Worm (Caenorhabditis elegans): Measurements from ENCODE around the gene R05G6.10.
"Not testable (repeated sequence)": the region's sequence is repeated elsewhere in the genome, so short reads cannot be mapped to it uniquely, and the experiment has no call there.

The R05G6.10 gene

ce11 chrIV:7573944-7574343, 31.6 kb upstream of the R05G6.10 start (continued):
- peak; percentile 79 for TF ChIP-seq sma-9 (GFP tag; optimal IDR thresholded peaks at IDR 0.05)
- TF ChIP-seq sma-9 (tag; optimal IDR thresholded peaks at IDR 0.05), result no peak
- TF ChIP-seq unc-62 (GFP tag; optimal IDR thresholded peaks at IDR 0.05), result no peak
- TF ChIP-seq mdl-1 (tag; optimal IDR thresholded peaks at IDR 0.05), result no peak
- TF ChIP-seq nhr-12 (tag; optimal IDR thresholded peaks at IDR 0.05), result no peak
- TF ChIP-seq C34F6.9 (tag; optimal IDR thresholded peaks at IDR 0.05), result peak; percentile 71
- TF ChIP-seq ceh-16 (tag; optimal IDR thresholded peaks at IDR 0.05), result no peak
- peak; percentile 30 for TF ChIP-seq mab-5 (tag; optimal IDR thresholded peaks at IDR 0.05)
- peak; percentile 79 for TF ChIP-seq nhr-21 (tag; optimal IDR thresholded peaks at IDR 0.05)
- peak; percentile 51 for TF ChIP-seq ztf-4 (tag; optimal IDR thresholded peaks at IDR 0.05)
- TF ChIP-seq unc-55 (GFP tag; optimal IDR thresholded peaks at IDR 0.05), result peak; percentile 78
- no peak for TF ChIP-seq peb-1 (tag; optimal IDR thresholded peaks at IDR 0.05)
- no peak for TF ChIP-seq alr-1 (tag; optimal IDR thresholded peaks at IDR 0.05)
- peak; percentile 77 for TF ChIP-seq sma-3 (GFP tag; optimal IDR thresholded peaks at IDR 0.05)
- TF ChIP-seq gmeb-1 (tag; optimal IDR thresholded peaks at IDR 0.05), result peak; percentile 66
- TF ChIP-seq unc-39 (tag; optimal IDR thresholded peaks at IDR 0.05), result no peak
- TF ChIP-seq nhr-77 (tag; optimal IDR thresholded peaks at IDR 0.05), result no peak
- TF ChIP-seq nhr-11 (tag; optimal IDR thresholded peaks at IDR 0.05), result no peak
- no peak for TF ChIP-seq lin-39 (tag; optimal IDR thresholded peaks at IDR 0.05)

- TF ChIP-seq nhr-237 (tag; optimal IDR thresholded peaks at IDR 0.05), result no peak
- no peak for TF ChIP-seq nhr-25 (tag; optimal IDR thresholded peaks at IDR 0.05)
- no peak for TF ChIP-seq lin-39 (tag; optimal IDR thresholded peaks at IDR 0.05)
- no peak for TF ChIP-seq nhr-10 (tag; optimal IDR thresholded peaks at IDR 0.05)
- no peak for TF ChIP-seq sma-9 (GFP tag; optimal IDR thresholded peaks at IDR 0.05)
- no peak for TF ChIP-seq sma-9 (tag; optimal IDR thresholded peaks at IDR 0.05)
- TF ChIP-seq lsy-2 (tag; optimal IDR thresholded peaks at IDR 0.05), result no peak
These were observed 26.3 kb upstream of the R05G6.10 start, which contains the start of gene clec-180 for ce11 chrIV:7568593-7568992. TSS of gene clec-180 (plus strand) at chrIV:7568893.

- no peak for TF ChIP-seq mdl-1 (tag; optimal IDR thresholded peaks at IDR 0.05)
- no peak for TF ChIP-seq lin-11 (tag; optimal IDR thresholded peaks at IDR 0.05)
- TF ChIP-seq elt-1 (tag; optimal IDR thresholded peaks at IDR 0.05), result no peak
- no peak for TF ChIP-seq nhr-23 (tag; optimal IDR thresholded peaks at IDR 0.05)
- no peak for TF ChIP-seq nhr-21 (tag; optimal IDR thresholded peaks at IDR 0.05)
- TF ChIP-seq blmp-1 (tag; optimal IDR thresholded peaks at IDR 0.05; ENCODE audit: insufficient read depth), result no peak
- no peak for TF ChIP-seq C34F6.9 (tag; optimal IDR thresholded peaks at IDR 0.05)
- TF ChIP-seq ztf-4 (tag; optimal IDR thresholded peaks at IDR 0.05), result no peak
- TF ChIP-seq ceh-82 (tag; optimal IDR thresholded peaks at IDR 0.05), result no peak
- no peak for TF ChIP-seq unc-55 (GFP tag; optimal IDR thresholded peaks at IDR 0.05)
These were observed 25.2 kb upstream of the R05G6.10 start, which contains the start of gene F32E10.8 for ce11 chrIV:7567557-7568010. TSS of gene F32E10.8 (plus strand) at chrIV:7567607.

- TF ChIP-seq elt-3, lin-39, crh-2 (tag; optimal IDR thresholded peaks at IDR 0.05): not testable (repeated sequence)
These were observed 21.5 kb upstream of the R05G6.10 start, which contains the start of gene F32E10.9 for ce11 chrIV:7563850-7564249. TSS of gene F32E10.9 (minus strand) at chrIV:7563950.

ce11 chrIV:7561614-7562142, 19.3 kb upstream of the R05G6.10 start, which contains the start of gene ima-3:
TSS of gene ima-3 (minus strand) at chrIV:7561664.
- TF ChIP-seq peb-1 (tag; optimal IDR thresholded peaks at IDR 0.05), result no peak
- TF ChIP-seq unc-55 (GFP tag; optimal IDR thresholded peaks at IDR 0.05), result peak; percentile 78
- no peak for TF ChIP-seq aly-2 (tag; optimal IDR thresholded peaks at IDR 0.05)
- TF ChIP-seq gmeb-1 (tag; optimal IDR thresholded peaks at IDR 0.05), result peak; percentile 33
- TF ChIP-seq nhr-10 (tag; optimal IDR thresholded peaks at IDR 0.05), result no peak
- peak; percentile 22 for TF ChIP-seq zag-1 (tag; optimal IDR thresholded peaks at IDR 0.05)
- TF ChIP-seq lin-13 (GFP tag; optimal IDR thresholded peaks at IDR 0.05), result peak; percentile 53
- TF ChIP-seq sem-4 (tag; optimal IDR thresholded peaks at IDR 0.05), result peak; percentile 60
- TF ChIP-seq lsy-2 (tag; optimal IDR thresholded peaks at IDR 0.05), result peak in 1 of 2 experiments; percentile 66
- no peak for TF ChIP-seq mab-5 (tag; optimal IDR thresholded peaks at IDR 0.05)
- TF ChIP-seq nhr-237 (tag; optimal IDR thresholded peaks at IDR 0.05), result no peak
- peak; percentile 71 for TF ChIP-seq nhr-129 (tag; optimal IDR thresholded peaks at IDR 0.05)
- TF ChIP-seq C34F6.9 (tag; optimal IDR thresholded peaks at IDR 0.05), result peak; percentile 67
- TF ChIP-seq ZK546.5 (tag; optimal IDR thresholded peaks at IDR 0.05), result no peak
- no peak for TF ChIP-seq mdl-1 (tag; optimal IDR thresholded peaks at IDR 0.05)
- no peak for TF ChIP-seq fos-1 (tag; optimal IDR thresholded peaks at IDR 0.05)
- peak; percentile 52 for TF ChIP-seq crh-2 (tag; optimal IDR thresholded peaks at IDR 0.05)
